Fruit fly (Drosophila melanogaster) S2 (cell line): ENCODE results near the gene CG4911.

ENCODE experiments used
- CG8478 ChIP-seq: fragments of >200 bp; optimal IDR thresholded peaks from 2 replicates; lab custom pipeline; 2018
- CTCF ChIP-seq, 2 experiments: fragments of >200 bp; optimal IDR thresholded peaks; 2 replicates each; lab custom pipeline; 2018

DNA sequence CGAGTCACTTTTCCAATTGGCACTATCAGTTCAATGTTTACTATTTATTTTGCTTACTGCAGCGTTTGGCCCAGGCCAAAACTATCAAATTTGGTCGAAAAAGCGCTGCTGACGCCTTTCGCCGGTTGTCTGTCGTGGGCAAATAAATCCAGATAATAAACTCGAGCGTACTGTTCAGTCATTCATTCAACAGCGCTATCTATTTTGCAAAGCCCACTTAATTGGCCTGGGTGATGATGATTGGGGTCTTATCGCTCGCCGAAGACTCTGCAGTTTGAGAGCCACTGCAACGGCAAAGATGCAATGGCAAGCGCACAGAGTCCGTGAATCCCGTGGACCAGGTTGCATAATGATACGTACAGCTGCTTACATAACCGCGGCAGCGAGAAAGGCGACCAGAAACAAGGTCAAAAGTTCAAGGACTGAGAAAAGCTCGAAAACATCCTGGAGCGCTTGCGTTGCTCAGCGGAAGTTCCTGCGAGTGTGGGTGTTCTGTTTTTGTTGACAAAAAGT is 6.0 kb downstream of the CG4911 start:
- TF ChIP-seq CTCF (optimal IDR thresholded peaks at IDR 0.05; lab: Kevin White, UChicago) (no peak), CG8478 (lab: Kevin White, UChicago) (no peak)
